Worm (Caenorhabditis elegans) whole organism, mixed stage, embryonic: ENCODE data around the gene F23H12.7.

Experiments used
- elt-3 ChIP-seq: fragments of 150-350 bp; optimal IDR thresholded peaks from 2 replicates; lab custom pipeline; 2014; ENCODE audit warnings: missing biosample characterization, missing genetic modification characterization
- lsy-2 ChIP-seq: fragments of 150-350 bp; optimal IDR thresholded peaks from 2 replicates; lab custom pipeline; 2014; ENCODE audit warnings: missing biosample characterization, missing genetic modification characterization
- pha-4 ChIP-seq: fragments of 150-350 bp; optimal IDR thresholded peaks from 2 replicates; lab custom pipeline; 2018; ENCODE audit warnings: missing biosample characterization, missing genetic modification reagents, missing genetic modification characterization
- snpc-4 ChIP-seq: fragments of 150-350 bp; optimal IDR thresholded peaks from 2 replicates; lab custom pipeline; 2014; ENCODE audit warnings: missing biosample characterization, missing genetic modification characterization
- unc-62 ChIP-seq: fragments of 150-350 bp; optimal IDR thresholded peaks from 2 replicates; lab custom pipeline; 2014; ENCODE audit warnings: missing biosample characterization, missing genetic modification reagents, missing genetic modification characterization

- no peak for TF ChIP-seq pha-4 (tag; lab: Kevin White, UChicago)
- TF ChIP-seq elt-3 = no peak
- no peak for TF ChIP-seq snpc-4 (tag; lab: Kevin White, UChicago)
- no peak for TF ChIP-seq unc-62 (GFP tag; lab: Kevin White, UChicago)
- no peak for TF ChIP-seq lsy-2 (tag; lab: Kevin White, UChicago)
Measured at ce11 chrV:12395699-12396098, 24.2 kb downstream of the F23H12.7 start, which contains the start of gene twk-14.
